Worm (Caenorhabditis elegans): ENCODE data around the gene srw-139.
"Not testable (repeated sequence)": the region's sequence is repeated elsewhere in the genome, so short reads cannot be mapped to it uniquely, and the experiment has no call there.

srw-139 gene

ce11 chrV:2979978-2980377 lies 5.2 kb downstream of the srw-139 start, which contains the start of gene srw-118:
Gene srw-118 (minus strand): TSS chrV:2980078.
- TF ChIP-seq ceh-16 (tag; optimal IDR thresholded peaks at IDR 0.05), result no peak
- TF ChIP-seq nhr-12 (tag; optimal IDR thresholded peaks at IDR 0.05), result no peak
- no peak for TF ChIP-seq nhr-23 (tag; optimal IDR thresholded peaks at IDR 0.05)
- TF ChIP-seq elt-2 (tag; optimal IDR thresholded peaks at IDR 0.05), result no peak
- no peak for TF ChIP-seq zag-1 (tag; optimal IDR thresholded peaks at IDR 0.05)
- no peak for TF ChIP-seq ztf-4 (tag; optimal IDR thresholded peaks at IDR 0.05)
- TF ChIP-seq fkh-10 (GFP tag; optimal IDR thresholded peaks at IDR 0.05), result no peak

ce11 chrV:2976287-2976686 lies 8.9 kb downstream of the srw-139 start, which contains the start of gene srw-124:
Gene srw-124 (plus strand): TSS chrV:2976587.
- no peak for TF ChIP-seq unc-39 (tag; optimal IDR thresholded peaks at IDR 0.05)
- no peak for TF ChIP-seq ceh-82 (tag; optimal IDR thresholded peaks at IDR 0.05)
- no peak for TF ChIP-seq mml-1 (tag; optimal IDR thresholded peaks at IDR 0.05)
- no peak for TF ChIP-seq hmg-11 (tag; optimal IDR thresholded peaks at IDR 0.05)
- no peak for TF ChIP-seq snpc-4 (tag; optimal IDR thresholded peaks at IDR 0.05)
- TF ChIP-seq ceh-16 (tag; optimal IDR thresholded peaks at IDR 0.05), result no peak
- no peak for TF ChIP-seq elt-1 (tag; optimal IDR thresholded peaks at IDR 0.05)
- TF ChIP-seq ztf-11 (tag; optimal IDR thresholded peaks at IDR 0.05), result no peak
- TF ChIP-seq nhr-25 (tag; optimal IDR thresholded peaks at IDR 0.05), result no peak
- TF ChIP-seq nhr-67 (tag; optimal IDR thresholded peaks at IDR 0.05), result no peak
- no peak for TF ChIP-seq egl-5 (tag; optimal IDR thresholded peaks at IDR 0.05)
- TF ChIP-seq nhr-43 (tag; optimal IDR thresholded peaks at IDR 0.05; ENCODE audit: poor library complexity, severe bottlenecking), result no peak
- no peak for TF ChIP-seq aly-2 (tag; optimal IDR thresholded peaks at IDR 0.05)

ce11 chrV:2975285-2975684 lies 9.9 kb downstream of the srw-139 start, which contains the start of gene srw-123:
Gene srw-123 (minus strand): TSS chrV:2975385.
- not testable (repeated sequence) for TF ChIP-seq sea-2 (GFP tag; optimal IDR thresholded peaks at IDR 0.05); ceh-28 (tag; optimal IDR thresholded peaks at IDR 0.05); aly-2 (tag; optimal IDR thresholded peaks at IDR 0.05)

ce11 chrV:2971307-2971999 lies 13.8 kb downstream of the srw-139 start, which contains the start of gene srw-129:
Gene srw-129 (plus strand): TSS chrV:2971949.
- TF ChIP-seq jun-1 (tag; optimal IDR thresholded peaks at IDR 0.05), result no peak
- no peak for TF ChIP-seq nhr-77 (tag; optimal IDR thresholded peaks at IDR 0.05)
- no peak for TF ChIP-seq lin-39 (tag; optimal IDR thresholded peaks at IDR 0.05)
- TF ChIP-seq nhr-67 (tag; optimal IDR thresholded peaks at IDR 0.05), result no peak
- TF ChIP-seq hmg-11 (tag; optimal IDR thresholded peaks at IDR 0.05), result no peak
- TF ChIP-seq R02D3.7 (tag; optimal IDR thresholded peaks at IDR 0.05), result no peak
- TF ChIP-seq unc-39 (tag; optimal IDR thresholded peaks at IDR 0.05), result no peak
- TF ChIP-seq ceh-16 (tag; optimal IDR thresholded peaks at IDR 0.05), result no peak
- no peak for TF ChIP-seq mml-1 (tag; optimal IDR thresholded peaks at IDR 0.05)
- TF ChIP-seq fkh-2 (tag; optimal IDR thresholded peaks at IDR 0.05), result no peak
- TF ChIP-seq elt-3 (tag; optimal IDR thresholded peaks at IDR 0.05), result no peak
- no peak for TF ChIP-seq nhr-76 (tag; optimal IDR thresholded peaks at IDR 0.05)
- no peak for TF ChIP-seq nhr-12 (tag; optimal IDR thresholded peaks at IDR 0.05)
- no peak for TF ChIP-seq egl-5 (tag; optimal IDR thresholded peaks at IDR 0.05)
- no peak for TF ChIP-seq ZK546.5 (tag; optimal IDR thresholded peaks at IDR 0.05)
- no peak for TF ChIP-seq ztf-11 (tag; optimal IDR thresholded peaks at IDR 0.05)

ce11 chrV:2964786-2965185 lies 20.4 kb downstream of the srw-139 start, which contains the start of gene srh-88:
Gene srh-88 (minus strand): TSS chrV:2964886.
- no peak for TF ChIP-seq snpc-4 (tag; optimal IDR thresholded peaks at IDR 0.05)
- TF ChIP-seq zag-1 (tag; optimal IDR thresholded peaks at IDR 0.05), result no peak
- no peak for TF ChIP-seq nhr-11 (tag; optimal IDR thresholded peaks at IDR 0.05)
- TF ChIP-seq ceh-16 (tag; optimal IDR thresholded peaks at IDR 0.05), result no peak
- no peak for TF ChIP-seq nhr-25 (tag; optimal IDR thresholded peaks at IDR 0.05)
- no peak for TF ChIP-seq tbx-2 (tag; optimal IDR thresholded peaks at IDR 0.05)
- TF ChIP-seq mml-1 (tag; optimal IDR thresholded peaks at IDR 0.05), result no peak
- no peak for TF ChIP-seq sea-2 (GFP tag; optimal IDR thresholded peaks at IDR 0.05)

- TF ChIP-seq jun-1 (tag; optimal IDR thresholded peaks at IDR 0.05) (no peak), ceh-9 (tag; optimal IDR thresholded peaks at IDR 0.05) (no peak), egl-27 (tag; optimal IDR thresholded peaks at IDR 0.05) (no peak), nhr-237 (tag; optimal IDR thresholded peaks at IDR 0.05) (no peak), nfya-1 (tag; optimal IDR thresholded peaks at IDR 0.05; ENCODE audit: insufficient read depth) (no peak), elt-1 (tag; optimal IDR thresholded peaks at IDR 0.05) (no peak), ceh-16 (tag; optimal IDR thresholded peaks at IDR 0.05) (no peak), ceh-28 (tag; optimal IDR thresholded peaks at IDR 0.05) (no peak), pqm-1 (tag; optimal IDR thresholded peaks at IDR 0.05) (no peak), ZK546.5 (tag; optimal IDR thresholded peaks at IDR 0.05) (no peak), lin-39 (tag; optimal IDR thresholded peaks at IDR 0.05) (no peak), mml-1 (tag; optimal IDR thresholded peaks at IDR 0.05) (no peak), daf-12 (tag; optimal IDR thresholded peaks at IDR 0.05) (no peak), elt-2 (tag; optimal IDR thresholded peaks at IDR 0.05) (no peak)
Measured at ce11 chrV:2962960-2963359, 22.2 kb downstream of the srw-139 start, which contains the start of gene srw-138. Gene srw-138 (minus strand): TSS chrV:2963060.

All from whole organism, L3 larva.